Worm (Caenorhabditis elegans): Measurements from ENCODE around the gene nlp-34.

ce11 chrV:3981680-3982079, 2.7 kb upstream of the nlp-34 start, which contains the start of gene nlp-30:
- TF ChIP-seq cnd-1 (tag; optimal IDR thresholded peaks at IDR 0.05) = no peak
- TF ChIP-seq unc-39 (tag; optimal IDR thresholded peaks at IDR 0.05) = no peak
- TF ChIP-seq mep-1 (tag; optimal IDR thresholded peaks at IDR 0.05) = no peak
- TF ChIP-seq nhr-76 (tag; optimal IDR thresholded peaks at IDR 0.05) = no peak
- no peak for TF ChIP-seq nhr-12 (tag; optimal IDR thresholded peaks at IDR 0.05)
- no peak for TF ChIP-seq drap-1 (GFP tag; optimal IDR thresholded peaks at IDR 0.05)
- TF ChIP-seq lsy-2 (tag; optimal IDR thresholded peaks at IDR 0.05) = no peak
- no peak for TF ChIP-seq nhr-2 (tag; optimal IDR thresholded peaks at IDR 0.05)
- no peak for TF ChIP-seq elt-1 (tag; optimal IDR thresholded peaks at IDR 0.05; ENCODE audit: borderline replicate concordance, insufficient read depth)
